Fruit fly (Drosophila melanogaster) whole organism, prepupa: ENCODE data around the gene Rrp45.

ENCODE experiments used
- CG10631 ChIP-seq: fragments of 200-800 bp; sonication (Bioruptor generic); optimal IDR thresholded peaks from 2 replicates; lab custom pipeline; 2016; ENCODE audit warnings: missing biosample characterization, missing genetic modification characterization
- CG10669 ChIP-seq: fragments of 200-800 bp; sonication (Bioruptor generic); optimal IDR thresholded peaks from 3 replicates; lab custom pipeline; 2018; ENCODE audit warnings: missing biosample characterization, mild to moderate bottlenecking, missing genetic modification characterization, moderate library complexity
- CG11294 ChIP-seq: fragments of 200-800 bp; sonication (Bioruptor generic); IDR thresholded peaks from 2 replicates; pipeline ENCODE4 v1.3.6; 2022; ENCODE audit warnings: missing biosample characterization, missing genetic modification characterization
- CG11762 ChIP-seq: fragments of 200-800 bp; sonication (Bioruptor generic); optimal IDR thresholded peaks from 3 replicates; lab custom pipeline; 2016; ENCODE audit warnings: missing biosample characterization, missing genetic modification characterization; ENCODE audit not compliant: insufficient read depth
- CG11902 ChIP-seq: fragments of 200-800 bp; sonication (Bioruptor generic); optimal IDR thresholded peaks from 3 replicates; lab custom pipeline; 2016; ENCODE audit warnings: missing biosample characterization, missing genetic modification characterization
- CG1621 ChIP-seq: fragments of 200-800 bp; sonication (Bioruptor generic); optimal IDR thresholded peaks from 3 replicates; lab custom pipeline; 2018; ENCODE audit warnings: missing biosample characterization, mild to moderate bottlenecking, missing genetic modification characterization
- CG3032 ChIP-seq: fragments of 200-800 bp; optimal IDR thresholded peaks from 2 replicates; lab custom pipeline; 2019; ENCODE audit warnings: missing biosample characterization, mild to moderate bottlenecking, missing genetic modification characterization, moderate library complexity
- CG31627 ChIP-seq: fragments of 200-800 bp; sonication (Bioruptor generic); optimal IDR thresholded peaks from 3 replicates; lab custom pipeline; 2016; ENCODE audit warnings: missing biosample characterization, missing genetic modification characterization
- CG32006 ChIP-seq: fragments of 200-800 bp; sonication (Bioruptor generic); optimal IDR thresholded peaks from 3 replicates; lab custom pipeline; 2017; ENCODE audit warnings: missing biosample characterization, mild to moderate bottlenecking, missing genetic modification characterization
- CG34406 ChIP-seq: fragments of 200-800 bp; sonication (Bioruptor generic); optimal IDR thresholded peaks from 3 replicates; lab custom pipeline; 2016; ENCODE audit warnings: missing biosample characterization, missing genetic modification characterization
- CG4318 ChIP-seq: fragments of 200-800 bp; sonication (Bioruptor generic); optimal IDR thresholded peaks from 3 replicates; lab custom pipeline; 2017; ENCODE audit warnings: missing biosample characterization, mild to moderate bottlenecking, missing genetic modification characterization
- CG6163 ChIP-seq: fragments of 200-800 bp; sonication (Bioruptor generic); IDR thresholded peaks from 3 replicates; pipeline ENCODE4 v1.3.6; 2022; ENCODE audit warnings: missing biosample characterization, missing genetic modification characterization
- CG6276 ChIP-seq: fragments of 200-800 bp; sonication (Bioruptor generic); optimal IDR thresholded peaks from 2 replicates; lab custom pipeline; 2017; ENCODE audit warnings: missing biosample characterization, mild to moderate bottlenecking, missing genetic modification characterization
- CG8319 ChIP-seq: fragments of 200-800 bp; sonication (Bioruptor generic); optimal IDR thresholded peaks from 3 replicates; lab custom pipeline; 2016; ENCODE audit warnings: missing biosample characterization, missing genetic modification characterization
- CG8632 ChIP-seq: fragments of 200-800 bp; sonication (Bioruptor generic); optimal IDR thresholded peaks from 3 replicates; lab custom pipeline; 2016; ENCODE audit warnings: missing biosample characterization, missing genetic modification characterization
- Eip75B ChIP-seq: fragments of 200-800 bp; sonication (Bioruptor generic); optimal IDR thresholded peaks from 3 replicates; lab custom pipeline; 2016; ENCODE audit warnings: missing biosample characterization, missing genetic modification characterization
- Eip78C ChIP-seq: fragments of 200-800 bp; sonication (Bioruptor generic); peaks from one replicate; lab custom pipeline; 2016; ENCODE audit warnings: missing biosample characterization, missing genetic modification characterization
- Eip93F ChIP-seq: fragments of 200-800 bp; sonication (Bioruptor generic); optimal IDR thresholded peaks from 2 replicates; lab custom pipeline; 2016; ENCODE audit warnings: missing biosample characterization, mild to moderate bottlenecking, missing genetic modification characterization
- Ets21C ChIP-seq: fragments of 200-800 bp; sonication (Bioruptor generic); optimal IDR thresholded peaks from 3 replicates; lab custom pipeline; 2016; ENCODE audit warnings: missing biosample characterization, missing genetic modification characterization
- Ets96B ChIP-seq: fragments of 200-800 bp; optimal IDR thresholded peaks from 2 replicates; lab custom pipeline; 2019; ENCODE audit warnings: missing biosample characterization, mild to moderate bottlenecking, missing genetic modification characterization, moderate library complexity
- Hr38 ChIP-seq: sonication (Bioruptor generic); optimal IDR thresholded peaks from 2 replicates; lab custom pipeline; 2016; ENCODE audit warnings: missing biosample characterization, missing genetic modification characterization
- Hr39 ChIP-seq: fragments of 200-800 bp; sonication (Bioruptor generic); optimal IDR thresholded peaks from 2 replicates; lab custom pipeline; 2016; ENCODE audit warnings: missing biosample characterization, missing genetic modification characterization
- Lpt ChIP-seq: fragments of 200-800 bp; sonication (Bioruptor generic); optimal IDR thresholded peaks from 3 replicates; lab custom pipeline; 2016; ENCODE audit warnings: missing biosample characterization, missing genetic modification characterization
- Met ChIP-seq: fragments of 200-800 bp; sonication (Bioruptor generic); optimal IDR thresholded peaks from 3 replicates; lab custom pipeline; 2016; ENCODE audit warnings: missing biosample characterization, missing genetic modification characterization
- Smox ChIP-seq: fragments of 200-800 bp; sonication (Bioruptor generic); optimal IDR thresholded peaks from 3 replicates; lab custom pipeline; 2016; ENCODE audit warnings: missing biosample characterization, missing genetic modification characterization
- Sox102F ChIP-seq: fragments of 200-800 bp; sonication (Bioruptor generic); optimal IDR thresholded peaks from 2 replicates; lab custom pipeline; 2016; ENCODE audit warnings: missing biosample characterization, mild to moderate bottlenecking, missing genetic modification characterization
- Sox14 ChIP-seq: fragments of 200-800 bp; sonication (Bioruptor generic); optimal IDR thresholded peaks from 3 replicates; lab custom pipeline; 2016; ENCODE audit warnings: missing biosample characterization, missing genetic modification characterization
- Sox15 ChIP-seq: fragments of 200-800 bp; sonication (Bioruptor generic); optimal IDR thresholded peaks from 3 replicates; lab custom pipeline; 2016; ENCODE audit warnings: missing biosample characterization, missing genetic modification characterization
- achi ChIP-seq: fragments of 200-800 bp; sonication (Bioruptor generic); optimal IDR thresholded peaks from 3 replicates; lab custom pipeline; 2016; ENCODE audit warnings: missing biosample characterization, missing genetic modification characterization
- acj6 ChIP-seq: fragments of 200-800 bp; sonication (Bioruptor generic); optimal IDR thresholded peaks from 3 replicates; lab custom pipeline; 2016; ENCODE audit warnings: missing biosample characterization, missing genetic modification characterization
- cyc ChIP-seq: fragments of 200-800 bp; sonication (Bioruptor generic); optimal IDR thresholded peaks from 3 replicates; lab custom pipeline; 2016; ENCODE audit warnings: missing biosample characterization, missing genetic modification characterization
- dac ChIP-seq: fragments of 200-800 bp; sonication (Bioruptor generic); optimal IDR thresholded peaks from 2 replicates; lab custom pipeline; 2017; ENCODE audit warnings: missing biosample characterization, mild to moderate bottlenecking, missing genetic modification characterization
- dsx ChIP-seq: fragments of 200-800 bp; optimal IDR thresholded peaks from 3 replicates; lab custom pipeline; 2019; ENCODE audit warnings: missing biosample characterization, mild to moderate bottlenecking, missing genetic modification characterization, moderate library complexity; ENCODE audit not compliant: poor library complexity, severe bottlenecking
- eg ChIP-seq: fragments of 200-800 bp; sonication (Bioruptor generic); IDR thresholded peaks from 3 replicates; pipeline ENCODE4 v1.3.6; 2022; ENCODE audit warnings: missing biosample characterization, missing genetic modification characterization
- esn ChIP-seq: fragments of 200-800 bp; sonication (Bioruptor generic); optimal IDR thresholded peaks from 2 replicates; lab custom pipeline; 2016; ENCODE audit warnings: missing biosample characterization, mild to moderate bottlenecking, missing genetic modification characterization, moderate library complexity
- fd59A ChIP-seq: fragments of 200-800 bp; sonication (Bioruptor generic); optimal IDR thresholded peaks from 2 replicates; lab custom pipeline; 2017; ENCODE audit warnings: missing biosample characterization, mild to moderate bottlenecking, missing genetic modification characterization, missing genetic modification reagents
- fd85E ChIP-seq: fragments of 200-800 bp; sonication (Bioruptor generic); optimal IDR thresholded peaks from 3 replicates; lab custom pipeline; 2016; ENCODE audit warnings: missing biosample characterization, missing genetic modification characterization
- fkh ChIP-seq: fragments of 200-800 bp; sonication (Bioruptor generic); optimal IDR thresholded peaks from 3 replicates; lab custom pipeline; 2017; ENCODE audit warnings: missing biosample characterization, mild to moderate bottlenecking, missing genetic modification characterization, moderate library complexity
- net ChIP-seq: fragments of 200-800 bp; sonication (Bioruptor generic); optimal IDR thresholded peaks from 3 replicates; lab custom pipeline; 2016; ENCODE audit warnings: missing biosample characterization, missing genetic modification characterization
- salr ChIP-seq, 2 experiments: fragments of 200-800 bp; sonication (Bioruptor generic); optimal IDR thresholded peaks; 3 replicates each; lab custom pipeline; 2016 to 2018; ENCODE audit warnings: missing biosample characterization in 2 of 2, missing genetic modification characterization in 2 of 2, mild to moderate bottlenecking in 1 of 2
- spab ChIP-seq: fragments of 200-800 bp; sonication (Bioruptor generic); optimal IDR thresholded peaks from 2 replicates; lab custom pipeline; 2017; ENCODE audit warnings: missing biosample characterization, mild to moderate bottlenecking, missing genetic modification characterization, missing genetic modification reagents
- ss ChIP-seq, 2 experiments: fragments of 200-800 bp; sonication (Bioruptor generic); optimal IDR thresholded peaks; 2 replicates in 1 of 2; 3 replicates in 1 of 2; lab custom pipeline; 2017 to 2018; ENCODE audit warnings: mild to moderate bottlenecking in 2 of 2, missing biosample characterization in 2 of 2, missing genetic modification characterization in 2 of 2, moderate library complexity in 1 of 2
- svp ChIP-seq: fragments of 200-800 bp; sonication (Bioruptor generic); peaks from one replicate; lab custom pipeline; 2016; ENCODE audit warnings: missing biosample characterization, missing genetic modification characterization
- topi ChIP-seq: fragments of 200-800 bp; sonication (Bioruptor generic); optimal IDR thresholded peaks from 3 replicates; lab custom pipeline; 2016; ENCODE audit warnings: missing biosample characterization, missing genetic modification characterization
- vri ChIP-seq: fragments of 200-800 bp; sonication (Bioruptor generic); optimal IDR thresholded peaks from 3 replicates; lab custom pipeline; 2016; ENCODE audit warnings: missing biosample characterization, mild to moderate bottlenecking, missing genetic modification characterization

The Rrp45 gene

dm6 chrX:16757645-16758044 lies 33.4 kb downstream of the Rrp45 start:
- TF ChIP-seq Sox102F (GFP tag; lab: Kevin White, UChicago) (no peak), fkh (GFP tag; lab: Kevin White, UChicago) (no peak), CG11902 (GFP tag; lab: Kevin White, UChicago) (no peak), Ets21C (GFP tag; lab: Kevin White, UChicago) (no peak), CG8319 (GFP tag; lab: Kevin White, UChicago) (no peak), Hr39 (GFP tag; lab: Kevin White, UChicago) (no peak), salr (GFP tag; optimal IDR thresholded peaks at IDR 0.05; lab: Kevin White, UChicago) (no peak), Lpt (GFP tag; lab: Kevin White, UChicago) (no peak), fd85E (no peak), cyc (GFP tag; lab: Kevin White, UChicago) (no peak), Sox15 (GFP tag; lab: Kevin White, UChicago) (no peak), Eip93F (GFP tag; lab: Kevin White, UChicago) (no peak), svp (GFP tag; lab: Kevin White, UChicago) (no peak), dac (GFP tag; lab: Kevin White, UChicago) (no peak), topi (GFP tag; lab: Kevin White, UChicago) (no peak), CG10631 (GFP tag; lab: Kevin White, UChicago) (no peak)

- TF ChIP-seq CG8632 (GFP tag; lab: Kevin White, UChicago) (no peak), CG32006 (GFP tag; lab: Kevin White, UChicago) (no peak), Eip75B (GFP tag; lab: Kevin White, UChicago) (no peak), ss (GFP tag; optimal IDR thresholded peaks at IDR 0.05; lab: Kevin White, UChicago) (no peak), CG3032 (tag; lab: Kevin White, UChicago) (no peak), Sox14 (no peak), Ets96B (tag; lab: Kevin White, UChicago) (no peak), CG6163 (GFP tag; lab: Robert Waterston, UW) (no peak), CG1621 (tag; lab: Kevin White, UChicago) (no peak), CG11762 (GFP tag; lab: Kevin White, UChicago) (no peak), CG11902 (GFP tag; lab: Kevin White, UChicago) (no peak), Smox (GFP tag; lab: Kevin White, UChicago) (no peak), CG10669 (GFP tag; lab: Kevin White, UChicago) (no peak), Sox15 (GFP tag; lab: Kevin White, UChicago) (no peak)
Measured at dm6 chrX:16753066-16753465, 38.0 kb downstream of the Rrp45 start.

- TF ChIP-seq Eip75B (GFP tag; lab: Kevin White, UChicago) (peak; percentile 60), fd59A (GFP tag; lab: Kevin White, UChicago) (no peak), eg (GFP tag; lab: Robert Waterston, UW) (peak; percentile 58; the same call in 2 of the 3 replicates), esn (GFP tag; lab: Kevin White, UChicago) (peak; percentile 75), CG6276 (GFP tag; lab: Kevin White, UChicago) (no peak), achi (GFP tag; lab: Kevin White, UChicago) (peak; percentile 49), acj6 (GFP tag; lab: Kevin White, UChicago) (peak; percentile 56), CG11762 (GFP tag; lab: Kevin White, UChicago) (no peak), Sox15 (GFP tag; lab: Kevin White, UChicago) (peak; percentile 39), Met (GFP tag; lab: Kevin White, UChicago) (peak; percentile 68), fkh (GFP tag; lab: Kevin White, UChicago) (no peak), Ets21C (GFP tag; lab: Kevin White, UChicago) (peak; percentile 67), Lpt (GFP tag; lab: Kevin White, UChicago) (peak; percentile 5), vri (peak; percentile 63), net (GFP tag; lab: Kevin White, UChicago) (peak; percentile 1), Eip78C (GFP tag; lab: Kevin White, UChicago) (peak; percentile 83), salr (GFP tag; optimal IDR thresholded peaks at IDR 0.05; lab: Kevin White, UChicago) (peak in 1 of 2 experiments; percentile 8), spab (GFP tag; lab: Kevin White, UChicago) (no peak), CG4318 (GFP tag; lab: Kevin White, UChicago) (no peak), dsx (no peak), Hr38 (GFP tag; lab: Kevin White, UChicago) (no peak), CG34406 (GFP tag; lab: Kevin White, UChicago) (peak; percentile 19), CG11294 (GFP tag; lab: Robert Waterston, UW) (0 out of 2 replicates have a peak, but pooled peaks have one; percentile 21), CG31627 (GFP tag; lab: Kevin White, UChicago) (peak; percentile 80), Smox (GFP tag; lab: Kevin White, UChicago) (peak; percentile 60), CG11902 (GFP tag; lab: Kevin White, UChicago) (peak; percentile 27), CG8319 (GFP tag; lab: Kevin White, UChicago) (peak; percentile 17), Eip93F (GFP tag; lab: Kevin White, UChicago) (no peak), Sox14 (peak; percentile 68)
Measured at dm6 chrX:16751579-16752156, 39.4 kb downstream of the Rrp45 start, which contains the start of gene goe. TSS of gene goe (minus strand) at chrX:16751910.
